Fruit fly (Drosophila melanogaster) whole organism, embryonic: Measurements from ENCODE around the gene CG15773.

ENCODE experiments used
- CG11695 ChIP-seq: fragments of 200-800 bp; sonication (Bioruptor generic); IDR thresholded peaks from 3 replicates; pipeline ENCODE4 v1.3.6; 2022; ENCODE audit warnings: missing biosample characterization, missing genetic modification characterization
- CG12391 ChIP-seq: fragments of 200-800 bp; sonication (Bioruptor generic); optimal IDR thresholded peaks from 3 replicates; lab custom pipeline; 2018; ENCODE audit warnings: missing biosample characterization, mild to moderate bottlenecking, missing genetic modification characterization, moderate library complexity
- CG13287 ChIP-seq: fragments of 200-800 bp; sonication (Bioruptor generic); IDR thresholded peaks from 2 replicates; pipeline ENCODE4 v1.3.6; 2022; ENCODE audit warnings: missing biosample characterization, missing genetic modification characterization; ENCODE audit not compliant: partially characterized antibody
- CG15011 ChIP-seq: fragments of 200-800 bp; sonication (Bioruptor generic); optimal IDR thresholded peaks from 3 replicates; lab custom pipeline; 2018; ENCODE audit warnings: missing biosample characterization, mild to moderate bottlenecking, missing genetic modification characterization
- CG15073 ChIP-seq: fragments of 200-800 bp; sonication (Bioruptor generic); optimal IDR thresholded peaks from 2 replicates; lab custom pipeline; 2016; ENCODE audit warnings: missing biosample characterization, missing genetic modification characterization
- CG16863 ChIP-seq: fragments of 200-800 bp; sonication (Bioruptor generic); optimal IDR thresholded peaks from 3 replicates; lab custom pipeline; 2016; ENCODE audit warnings: missing biosample characterization, missing genetic modification characterization
- CG17328 ChIP-seq: fragments of 200-800 bp; sonication (Bioruptor generic); IDR thresholded peaks from 2 replicates; pipeline ENCODE4 v1.3.6; 2022; ENCODE audit warnings: missing biosample characterization, missing genetic modification characterization
- CG17359 ChIP-seq: fragments of 200-800 bp; sonication (Bioruptor generic); optimal IDR thresholded peaks from 3 replicates; lab custom pipeline; 2018; ENCODE audit warnings: missing biosample characterization, mild to moderate bottlenecking, missing genetic modification characterization, moderate library complexity
- CG2120 ChIP-seq: fragments of 200-800 bp; sonication (Bioruptor generic); optimal IDR thresholded peaks from 3 replicates; lab custom pipeline; 2016; ENCODE audit warnings: missing biosample characterization, missing genetic modification characterization
- CG2678 ChIP-seq: fragments of 200-800 bp; sonication (Bioruptor generic); optimal IDR thresholded peaks from 3 replicates; lab custom pipeline; 2019; ENCODE audit warnings: missing biosample characterization, mild to moderate bottlenecking, missing genetic modification characterization, moderate library complexity
- CG2875 ChIP-seq: fragments of 200-800 bp; sonication (Bioruptor generic); optimal IDR thresholded peaks from 2 replicates; lab custom pipeline; 2017; ENCODE audit warnings: missing biosample characterization, mild to moderate bottlenecking, missing genetic modification characterization, missing genetic modification reagents
- CG30403 ChIP-seq: fragments of 200-800 bp; sonication (Bioruptor generic); optimal IDR thresholded peaks from 3 replicates; lab custom pipeline; 2016; ENCODE audit warnings: missing biosample characterization, missing genetic modification characterization
- CG31365 ChIP-seq: fragments of 200-800 bp; sonication (Bioruptor generic); optimal IDR thresholded peaks from 2 replicates; lab custom pipeline; 2018; ENCODE audit warnings: missing biosample characterization, mild to moderate bottlenecking, missing genetic modification characterization
- CG33557 ChIP-seq: fragments of 200-800 bp; sonication (Bioruptor generic); optimal IDR thresholded peaks from 2 replicates; lab custom pipeline; 2019; ENCODE audit warnings: missing biosample characterization, mild to moderate bottlenecking, missing genetic modification characterization, moderate library complexity
- CG3995 ChIP-seq: fragments of 200-800 bp; sonication (Bioruptor generic); optimal IDR thresholded peaks from 3 replicates; lab custom pipeline; 2016; ENCODE audit warnings: missing biosample characterization, missing genetic modification characterization
- CG4617 ChIP-seq: fragments of 200-800 bp; sonication (Bioruptor generic); optimal IDR thresholded peaks from 3 replicates; lab custom pipeline; 2016; ENCODE audit warnings: missing biosample characterization, missing genetic modification characterization, borderline replicate concordance
- CG6791 ChIP-seq: fragments of 200-800 bp; sonication (Bioruptor generic); IDR thresholded peaks from 3 replicates; pipeline ENCODE4 v1.3.6; 2022; ENCODE audit warnings: missing biosample characterization, missing genetic modification characterization; ENCODE audit not compliant: partially characterized antibody
- CG7556 ChIP-seq: fragments of 200-800 bp; sonication (Bioruptor generic); optimal IDR thresholded peaks from 2 replicates; lab custom pipeline; 2017; ENCODE audit warnings: missing biosample characterization, mild to moderate bottlenecking, missing genetic modification characterization
- CG7928 ChIP-seq: fragments of 200-800 bp; sonication (Bioruptor generic); optimal IDR thresholded peaks from 2 replicates; lab custom pipeline; 2017; ENCODE audit warnings: missing biosample characterization, mild to moderate bottlenecking, missing genetic modification characterization
- CG7963 ChIP-seq: fragments of 200-800 bp; sonication (Bioruptor generic); IDR thresholded peaks from 3 replicates; pipeline ENCODE4 v1.3.6; 2022; ENCODE audit warnings: missing biosample characterization, missing genetic modification characterization; ENCODE audit not compliant: partially characterized antibody
- CG8290 ChIP-seq, 3 experiments: fragments of 200-800 bp; sonication (Bioruptor generic); optimal IDR thresholded peaks; 2 replicates each; lab custom pipeline; 2016 to 2019; ENCODE audit warnings: missing biosample characterization in 3 of 3, missing genetic modification characterization in 3 of 3, mild to moderate bottlenecking in 2 of 3, moderate library complexity in 1 of 3
- Dref ChIP-seq: fragments of 200-800 bp; sonication (Bioruptor generic); IDR thresholded peaks from 2 replicates; pipeline ENCODE4 v1.3.6; 2022; ENCODE audit warnings: missing biosample characterization, missing genetic modification characterization
- H15 ChIP-seq: fragments of 200-800 bp; sonication (Bioruptor generic); IDR thresholded peaks from 3 replicates; pipeline ENCODE4 v1.3.6; 2022; ENCODE audit warnings: missing biosample characterization, missing genetic modification characterization
- Hey ChIP-seq: fragments of 200-800 bp; sonication (Bioruptor generic); optimal IDR thresholded peaks from 3 replicates; lab custom pipeline; 2018; ENCODE audit warnings: missing biosample characterization, mild to moderate bottlenecking, missing genetic modification characterization
- Hr51 ChIP-seq, 2 experiments: fragments of 200-800 bp; sonication (Bioruptor generic); optimal IDR thresholded peaks; 2 replicates in 1 of 2; 3 replicates in 1 of 2; lab custom pipeline; 2016 to 2018; ENCODE audit warnings: missing biosample characterization in 2 of 2, missing genetic modification characterization in 2 of 2, mild to moderate bottlenecking in 1 of 2, moderate library complexity in 1 of 2
- Hsf ChIP-seq: fragments of 200-800 bp; sonication (Bioruptor generic); optimal IDR thresholded peaks from 3 replicates; lab custom pipeline; 2016; ENCODE audit warnings: missing biosample characterization, missing genetic modification characterization
- Lim3 ChIP-seq: fragments of 200-800 bp; sonication (Bioruptor generic); IDR thresholded peaks from 2 replicates; pipeline ENCODE4 v1.3.6; 2022; ENCODE audit warnings: missing biosample characterization, missing genetic modification characterization
- MBD-R2 ChIP-seq: fragments of 200-800 bp; sonication (Bioruptor generic); IDR thresholded peaks from 2 replicates; pipeline ENCODE4 v1.3.6; 2022; ENCODE audit warnings: missing biosample characterization, missing genetic modification characterization
- NK7.1 ChIP-seq: fragments of 200-800 bp; sonication (Bioruptor generic); optimal IDR thresholded peaks from 3 replicates; lab custom pipeline; 2016; ENCODE audit warnings: missing biosample characterization, missing genetic modification characterization
- Oli ChIP-seq: fragments of 200-800 bp; sonication (Bioruptor generic); optimal IDR thresholded peaks from 2 replicates; lab custom pipeline; 2018; ENCODE audit warnings: missing biosample characterization, mild to moderate bottlenecking, missing genetic modification characterization, moderate library complexity
- Opbp ChIP-seq: fragments of 200-800 bp; sonication (Bioruptor generic); IDR thresholded peaks from 3 replicates; pipeline ENCODE4 v1.3.6; 2022; ENCODE audit warnings: missing biosample characterization, missing genetic modification characterization; ENCODE audit not compliant: partially characterized antibody
- Xrp1 ChIP-seq: fragments of 200-800 bp; sonication (Bioruptor generic); IDR thresholded peaks from 2 replicates; pipeline ENCODE4 v1.3.6; 2022; ENCODE audit warnings: missing biosample characterization, missing genetic modification characterization
- amos ChIP-seq: fragments of 200-800 bp; sonication (Bioruptor generic); IDR thresholded peaks from 2 replicates; pipeline ENCODE4 v1.3.6; 2022; ENCODE audit warnings: missing biosample characterization, missing genetic modification characterization; ENCODE audit not compliant: partially characterized antibody
- bbx ChIP-seq: fragments of 200-800 bp; sonication (Bioruptor generic); IDR thresholded peaks from 2 replicates; pipeline ENCODE4 v1.3.6; 2022; ENCODE audit warnings: missing biosample characterization, missing genetic modification characterization; ENCODE audit not compliant: partially characterized antibody
- cg ChIP-seq: fragments of 200-800 bp; sonication (Bioruptor generic); optimal IDR thresholded peaks from 3 replicates; lab custom pipeline; 2019; ENCODE audit warnings: missing biosample characterization, mild to moderate bottlenecking, missing genetic modification characterization, moderate library complexity
- crol ChIP-seq: fragments of 200-800 bp; sonication (Bioruptor generic); IDR thresholded peaks from 2 replicates; pipeline ENCODE4 v1.3.6; 2022; ENCODE audit warnings: missing biosample characterization, missing genetic modification characterization
- disco-r ChIP-seq: fragments of 200-800 bp; sonication (Bioruptor generic); optimal IDR thresholded peaks from 2 replicates; lab custom pipeline; 2016; ENCODE audit warnings: missing biosample characterization, missing genetic modification characterization
- hbn ChIP-seq: fragments of 200-800 bp; sonication (Bioruptor generic); IDR thresholded peaks from 2 replicates; pipeline ENCODE4 v1.3.6; 2022; ENCODE audit warnings: missing biosample characterization, missing genetic modification characterization; ENCODE audit not compliant: partially characterized antibody
- lilli ChIP-seq: fragments of 200-800 bp; sonication (Bioruptor generic); optimal IDR thresholded peaks from 3 replicates; lab custom pipeline; 2016; ENCODE audit warnings: missing biosample characterization, missing genetic modification characterization
- nom ChIP-seq: fragments of 200-800 bp; sonication (Bioruptor generic); optimal IDR thresholded peaks from 2 replicates; lab custom pipeline; 2017; ENCODE audit warnings: missing biosample characterization, missing genetic modification characterization, mild to moderate bottlenecking, moderate library complexity, missing genetic modification reagents
- sob ChIP-seq: fragments of 200-800 bp; sonication (Bioruptor generic); IDR thresholded peaks from 2 replicates; pipeline ENCODE4 v1.3.6; 2022; ENCODE audit warnings: missing biosample characterization, missing genetic modification characterization
- ssp ChIP-seq: fragments of 200-800 bp; sonication (Bioruptor generic); IDR thresholded peaks from 2 replicates; pipeline ENCODE4 v1.3.6; 2022; ENCODE audit warnings: missing biosample characterization, missing genetic modification characterization
- stc ChIP-seq: fragments of 200-800 bp; sonication (Bioruptor generic); IDR thresholded peaks from 2 replicates; pipeline ENCODE4 v1.3.6; 2022; ENCODE audit warnings: missing biosample characterization, missing genetic modification characterization
- tgo ChIP-seq: fragments of 200-800 bp; sonication (Bioruptor generic); IDR thresholded peaks from 3 replicates; pipeline ENCODE4 v1.3.6; 2022; ENCODE audit warnings: missing biosample characterization, missing genetic modification characterization
- tup ChIP-seq: fragments of 200-800 bp; sonication (Bioruptor generic); optimal IDR thresholded peaks from 2 replicates; lab custom pipeline; 2016; ENCODE audit warnings: missing biosample characterization, mild to moderate bottlenecking, missing genetic modification characterization, moderate library complexity
- vnd ChIP-seq: fragments of 200-800 bp; sonication (Bioruptor generic); IDR thresholded peaks from 3 replicates; pipeline ENCODE4 v1.3.6; 2022; ENCODE audit warnings: missing biosample characterization, missing genetic modification characterization; ENCODE audit not compliant: partially characterized antibody
- vvl ChIP-seq: fragments of 200-800 bp; sonication (Bioruptor generic); IDR thresholded peaks from 2 replicates; pipeline ENCODE4 v1.3.6; 2022; ENCODE audit warnings: missing biosample characterization, missing genetic modification characterization

The CG15773 gene

DNA sequence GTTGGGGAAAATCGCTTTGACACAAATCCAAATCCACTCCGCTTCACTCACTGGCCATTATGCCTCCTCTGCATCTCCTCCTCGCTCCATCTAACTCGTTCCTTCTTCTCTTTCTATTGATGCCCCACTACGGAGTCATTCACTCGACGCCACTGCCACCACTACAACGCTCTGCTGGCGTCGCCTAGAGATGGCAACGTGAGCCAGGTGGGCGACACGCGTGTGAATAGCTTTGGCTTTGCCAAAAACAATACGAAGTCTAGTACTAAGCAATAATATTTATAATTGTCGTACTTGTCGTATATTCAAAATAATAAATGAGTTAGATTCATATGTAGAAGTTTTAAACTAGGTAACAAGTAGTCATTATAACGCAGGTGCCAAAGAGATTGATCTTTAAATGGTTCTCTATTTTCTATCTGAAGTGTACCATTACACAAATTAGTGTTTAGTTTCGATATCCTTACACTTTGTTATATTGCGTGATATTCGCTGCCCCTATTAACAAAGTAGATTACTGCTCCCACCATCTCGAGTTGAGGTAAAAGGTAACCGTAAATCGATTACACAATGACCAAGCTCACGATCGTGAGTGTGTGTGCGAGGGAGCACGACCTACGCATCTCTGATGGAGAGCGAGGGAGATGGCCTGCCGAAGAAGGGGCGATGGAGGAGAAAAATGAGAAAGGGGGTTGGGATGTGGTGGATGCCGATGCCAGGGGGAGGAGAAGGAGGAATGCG lies 12.6 kb downstream of the CG15773 start (continued):
- TF ChIP-seq crol (GFP tag; lab: Robert Waterston, UW): peak; percentile 85
- peak; percentile 46 for TF ChIP-seq bbx (GFP tag; lab: Robert Waterston, UW)
- TF ChIP-seq CG4617 (GFP tag; lab: Kevin White, UChicago): no peak
- TF ChIP-seq CG33557 (GFP tag; lab: Kevin White, UChicago): no peak
- TF ChIP-seq CG7963 (GFP tag; lab: Robert Waterston, UW): peak; percentile 27; the same call in 1 of the 3 replicates
- TF ChIP-seq cg (GFP tag; lab: Kevin White, UChicago): no peak
- no peak for TF ChIP-seq ssp (GFP tag; lab: Robert Waterston, UW)
- TF ChIP-seq Hsf: peak; percentile 3
- peak; percentile 35 for TF ChIP-seq Dref (GFP tag; lab: Robert Waterston, UW)
- peak in 1 of 2 experiments; percentile 1 for TF ChIP-seq Hr51 (GFP tag; optimal IDR thresholded peaks at IDR 0.05; lab: Kevin White, UChicago)
- 0 out of 3 replicates have a peak, but pooled peaks have one; percentile 8 for TF ChIP-seq CG11695 (GFP tag; lab: Robert Waterston, UW)
- no peak for TF ChIP-seq CG3995 (GFP tag; lab: Kevin White, UChicago)
- no peak for TF ChIP-seq CG15073
- TF ChIP-seq vvl (GFP tag; lab: Robert Waterston, UW): 0 out of 2 replicates have a peak, but pooled peaks have one; percentile 7
- peak; percentile 22 for TF ChIP-seq CG15011 (GFP tag; lab: Kevin White, UChicago)
- TF ChIP-seq disco-r: peak; percentile 0
- TF ChIP-seq amos: peak; percentile 62
- peak; percentile 73 for TF ChIP-seq CG13287 (GFP tag; lab: Robert Waterston, UW)
- peak; percentile 45 for TF ChIP-seq CG30403 (GFP tag; lab: Kevin White, UChicago)
- TF ChIP-seq NK7.1 (GFP tag; lab: Kevin White, UChicago): no peak
- TF ChIP-seq CG17359 (tag; lab: Kevin White, UChicago): no peak
- TF ChIP-seq sob (GFP tag; lab: Robert Waterston, UW): peak; percentile 17; the same call in 1 of the 2 replicates
- peak; percentile 66 for TF ChIP-seq CG2120
- TF ChIP-seq H15: 0 out of 3 replicates have a peak, but pooled peaks have one; percentile 32
- peak; percentile 21; the same call in 2 of the 3 replicates for TF ChIP-seq CG6791 (GFP tag; lab: Robert Waterston, UW)
- TF ChIP-seq vnd (GFP tag; lab: Robert Waterston, UW): peak; percentile 65
- peak; percentile 40 for TF ChIP-seq CG16863 (GFP tag; lab: Kevin White, UChicago)
- no peak for TF ChIP-seq stc (GFP tag; lab: Robert Waterston, UW)
- TF ChIP-seq hbn: peak; percentile 47
- TF ChIP-seq CG8290 (GFP tag; optimal IDR thresholded peaks at IDR 0.05; lab: Kevin White, UChicago): no peak
- peak in 1 of 2 experiments; percentile 41 for TF ChIP-seq CG8290 (tag; optimal IDR thresholded peaks at IDR 0.05; lab: Kevin White, UChicago)
- peak; percentile 57 for TF ChIP-seq lilli (GFP tag; lab: Kevin White, UChicago)
- TF ChIP-seq CG2875 (GFP tag; lab: Kevin White, UChicago): no peak
- TF ChIP-seq MBD-R2 (GFP tag; lab: Robert Waterston, UW): peak; percentile 14; the same call in 1 of the 2 replicates
- no peak for TF ChIP-seq Hey (tag; lab: Kevin White, UChicago)
- peak; percentile 39; the same call in 1 of the 2 replicates for TF ChIP-seq Xrp1 (GFP tag; lab: Robert Waterston, UW)
- TF ChIP-seq Oli (tag; lab: Kevin White, UChicago): peak; percentile 23
- TF ChIP-seq CG31365: no peak
- no peak for TF ChIP-seq tup (GFP tag; lab: Kevin White, UChicago)
- peak; percentile 44 for TF ChIP-seq CG7556
- no peak for TF ChIP-seq CG7928 (GFP tag; lab: Kevin White, UChicago)
- TF ChIP-seq CG17328: 0 out of 2 replicates have a peak, but pooled peaks have one; percentile 19
- peak; percentile 38 for TF ChIP-seq CG2678 (tag; lab: Kevin White, UChicago)
- peak; percentile 37; the same call in 1 of the 3 replicates for TF ChIP-seq Opbp (GFP tag; lab: Robert Waterston, UW)
- TF ChIP-seq CG12391 (tag; lab: Kevin White, UChicago): peak; percentile 1
- no peak for TF ChIP-seq Lim3 (GFP tag; lab: Robert Waterston, UW)
- TF ChIP-seq tgo (GFP tag; lab: Robert Waterston, UW): 0 out of 3 replicates have a peak, but pooled peaks have one; percentile 18
- no peak for TF ChIP-seq nom
